Fruit fly (Drosophila melanogaster): ENCODE results near the gene Tmf.

Tmf gene

dm6 chrX:6856332-6856995 lies 12.3 kb downstream of the Tmf start:
- TF ChIP-seq Hr83 (GFP tag; optimal IDR thresholded peaks at IDR 0.05; ENCODE audit: poor library complexity, severe bottlenecking) (no peak), sage (GFP tag; optimal IDR thresholded peaks at IDR 0.05) (no peak), woc (GFP tag; optimal IDR thresholded peaks at IDR 0.05) (peak; percentile 11), br (GFP tag; optimal IDR thresholded peaks at IDR 0.05) (peak; percentile 29), rgr (GFP tag; optimal IDR thresholded peaks at IDR 0.05) (peak; percentile 38), psq (GFP tag; optimal IDR thresholded peaks at IDR 0.05) (peak; percentile 25), ey (GFP tag; optimal IDR thresholded peaks at IDR 0.05) (peak; percentile 54), foxo (GFP tag; optimal IDR thresholded peaks at IDR 0.05) (peak in 1 of 2 experiments; percentile 61), Sp1 (GFP tag; optimal IDR thresholded peaks at IDR 0.05) (peak; percentile 62), HLH106 (tag; optimal IDR thresholded peaks at IDR 0.05) (peak; percentile 71), Hr78 (GFP tag; optimal IDR thresholded peaks at IDR 0.05) (no peak), Myc (optimal IDR thresholded peaks at IDR 0.05) (no peak), CG32264 (GFP tag; optimal IDR thresholded peaks at IDR 0.05) (peak; percentile 15), pan (optimal IDR thresholded peaks at IDR 0.05) (no peak), Jra (GFP tag; optimal IDR thresholded peaks at IDR 0.05) (no peak), lola (GFP tag; optimal IDR thresholded peaks at IDR 0.05) (no peak), fru (GFP tag; optimal IDR thresholded peaks at IDR 0.05) (peak; percentile 48), dmrt93B (GFP tag; optimal IDR thresholded peaks at IDR 0.05) (peak; percentile 31), h (GFP tag; optimal IDR thresholded peaks at IDR 0.05) (peak; percentile 52), tai (GFP tag; optimal IDR thresholded peaks at IDR 0.05) (no peak), sv (GFP tag; optimal IDR thresholded peaks at IDR 0.05) (no peak), brk (GFP tag; optimal IDR thresholded peaks at IDR 0.05) (no peak), OdsH (GFP tag; optimal IDR thresholded peaks at IDR 0.05) (peak; percentile 25), GATAd (GFP tag; optimal IDR thresholded peaks at IDR 0.05) (no peak), CG9705 (GFP tag; optimal IDR thresholded peaks at IDR 0.05) (peak; percentile 40), Dif (GFP tag; optimal IDR thresholded peaks at IDR 0.05; ENCODE audit: partially characterized antibody) (no peak), Hnf4 (GFP tag; optimal IDR thresholded peaks at IDR 0.05) (peak; percentile 30), Dfd (GFP tag; optimal IDR thresholded peaks at IDR 0.05) (no peak), Rel (GFP tag; optimal IDR thresholded peaks at IDR 0.05) (no peak), Rel (tag; optimal IDR thresholded peaks at IDR 0.05) (peak; percentile 6), Mio (GFP tag; optimal IDR thresholded peaks at IDR 0.05) (no peak)

DNA sequence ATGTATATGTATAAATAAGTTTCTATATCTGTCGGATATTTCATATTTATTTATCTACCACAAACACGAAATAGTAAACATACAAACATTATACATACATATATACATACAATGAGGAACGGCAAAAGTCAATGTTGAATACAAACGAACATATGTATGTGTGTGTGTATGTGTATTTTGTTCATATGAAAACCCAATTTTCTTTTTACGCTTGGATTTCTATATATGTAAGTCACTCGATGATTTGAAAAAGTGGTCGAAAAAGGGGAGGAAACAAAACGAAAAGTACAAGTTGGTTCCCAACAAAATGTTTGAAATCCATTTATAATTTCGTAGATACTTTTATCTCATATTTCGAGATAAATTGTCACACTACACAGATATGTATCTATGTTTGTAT lies 13.1 kb downstream of the Tmf start:
- no peak for TF ChIP-seq ey (GFP tag; optimal IDR thresholded peaks at IDR 0.05)
- TF ChIP-seq Hr78 (GFP tag; optimal IDR thresholded peaks at IDR 0.05), result no peak
- no peak for TF ChIP-seq GATAd (GFP tag; optimal IDR thresholded peaks at IDR 0.05)
- TF ChIP-seq foxo (GFP tag; optimal IDR thresholded peaks at IDR 0.05), result no peak
- no peak for TF ChIP-seq CG32264 (GFP tag; optimal IDR thresholded peaks at IDR 0.05)
- no peak for TF ChIP-seq jim (GFP tag; optimal IDR thresholded peaks at IDR 0.05)
- TF ChIP-seq HLH106 (tag; optimal IDR thresholded peaks at IDR 0.05), result no peak
- TF ChIP-seq Jra (GFP tag; optimal IDR thresholded peaks at IDR 0.05), result no peak
- TF ChIP-seq woc (GFP tag; optimal IDR thresholded peaks at IDR 0.05), result no peak
- no peak for TF ChIP-seq Hnf4 (GFP tag; optimal IDR thresholded peaks at IDR 0.05)
- no peak for TF ChIP-seq Hr83 (GFP tag; optimal IDR thresholded peaks at IDR 0.05; ENCODE audit: poor library complexity, severe bottlenecking)
- no peak for TF ChIP-seq N (GFP tag; optimal IDR thresholded peaks at IDR 0.05)
- no peak for TF ChIP-seq dl (GFP tag; optimal IDR thresholded peaks at IDR 0.05; ENCODE audit: insufficient read depth in 1 of 2, partially characterized antibody in 2 of 2)
- no peak for TF ChIP-seq lola (GFP tag; optimal IDR thresholded peaks at IDR 0.05)
- no peak for TF ChIP-seq OdsH (GFP tag; optimal IDR thresholded peaks at IDR 0.05)

DNA sequence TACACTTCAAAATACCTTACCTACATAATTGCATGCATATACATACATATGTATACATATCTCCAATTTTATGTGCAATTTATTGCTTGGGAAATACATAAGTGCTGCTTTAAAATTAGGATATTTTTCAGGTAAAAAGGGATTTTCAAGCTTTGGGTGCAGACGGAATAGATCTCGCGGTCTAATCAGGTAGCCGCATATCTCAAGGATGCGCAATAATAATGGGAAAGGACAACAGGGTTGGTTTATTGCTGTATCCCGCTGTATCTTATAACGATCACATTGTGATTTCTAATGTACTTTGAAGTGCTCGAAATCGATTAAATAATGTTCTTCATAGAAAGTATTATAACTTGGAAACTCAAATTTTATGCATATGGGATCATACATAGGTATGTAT lies 13.6 kb downstream of the Tmf start:
- no peak for TF ChIP-seq ey (GFP tag; optimal IDR thresholded peaks at IDR 0.05)
- no peak for TF ChIP-seq CG32264 (GFP tag; optimal IDR thresholded peaks at IDR 0.05)
- no peak for TF ChIP-seq Vsx2 (GFP tag; optimal IDR thresholded peaks at IDR 0.05; ENCODE audit: partially characterized antibody)
- TF ChIP-seq CG9705 (GFP tag; optimal IDR thresholded peaks at IDR 0.05), result no peak
- no peak for TF ChIP-seq dl (GFP tag; optimal IDR thresholded peaks at IDR 0.05; ENCODE audit: insufficient read depth in 1 of 2, partially characterized antibody in 2 of 2)
- no peak for TF ChIP-seq fru (GFP tag; optimal IDR thresholded peaks at IDR 0.05)
- TF ChIP-seq psq (GFP tag; optimal IDR thresholded peaks at IDR 0.05), result no peak
- TF ChIP-seq Jra (GFP tag; optimal IDR thresholded peaks at IDR 0.05), result no peak
- no peak for TF ChIP-seq h (GFP tag; optimal IDR thresholded peaks at IDR 0.05)
- no peak for TF ChIP-seq jim (GFP tag; optimal IDR thresholded peaks at IDR 0.05)
- TF ChIP-seq OdsH (GFP tag; optimal IDR thresholded peaks at IDR 0.05), result no peak
- TF ChIP-seq foxo (GFP tag; optimal IDR thresholded peaks at IDR 0.05), result no peak
- no peak for TF ChIP-seq lola (GFP tag; optimal IDR thresholded peaks at IDR 0.05)
